Fruit fly (Drosophila melanogaster) whole organism, embryonic: ENCODE data around the gene ebd2.
A peak's percentile ranks its signal among the peaks of the same experiment; 100 is the strongest.

Experiments
- Atf6 ChIP-seq: fragments of 200-800 bp; sonication (Bioruptor generic); IDR thresholded peaks from 2 replicates; pipeline ENCODE4 v1.3.6; 2022; ENCODE audit warnings: missing biosample characterization, missing genetic modification characterization
- B-H2 ChIP-seq: fragments of 200-800 bp; sonication (Bioruptor generic); optimal IDR thresholded peaks from 2 replicates; lab custom pipeline; 2018; ENCODE audit warnings: missing biosample characterization, mild to moderate bottlenecking, missing genetic modification characterization
- BtbVII ChIP-seq: fragments of 200-800 bp; sonication (Bioruptor generic); optimal IDR thresholded peaks from 3 replicates; lab custom pipeline; 2017; ENCODE audit warnings: missing biosample characterization, mild to moderate bottlenecking, missing genetic modification characterization
- Bteb2 ChIP-seq: fragments of 200-800 bp; sonication (Bioruptor generic); optimal IDR thresholded peaks from 2 replicates; lab custom pipeline; 2016; ENCODE audit warnings: missing biosample characterization, missing genetic modification characterization
- CG10543 ChIP-seq: fragments of 200-800 bp; sonication (Bioruptor generic); optimal IDR thresholded peaks from 3 replicates; lab custom pipeline; 2017; ENCODE audit warnings: missing biosample characterization, mild to moderate bottlenecking, missing genetic modification characterization, moderate library complexity
- CG11085 ChIP-seq: fragments of 200-800 bp; sonication (Bioruptor generic); IDR thresholded peaks from 2 replicates; pipeline ENCODE4 v1.3.6; 2022; ENCODE audit warnings: missing biosample characterization, missing genetic modification characterization
- CG11504 ChIP-seq: fragments of 200-800 bp; sonication (Bioruptor generic); optimal IDR thresholded peaks from 3 replicates; lab custom pipeline; 2019; ENCODE audit warnings: missing biosample characterization, mild to moderate bottlenecking, missing genetic modification characterization, moderate library complexity
- CG13296 ChIP-seq: fragments of 200-800 bp; sonication (Bioruptor generic); optimal IDR thresholded peaks from 3 replicates; lab custom pipeline; 2018; ENCODE audit warnings: missing biosample characterization, mild to moderate bottlenecking, missing genetic modification characterization
- CG13624 ChIP-seq: fragments of 200-800 bp; sonication (Bioruptor generic); optimal IDR thresholded peaks from 2 replicates; lab custom pipeline; 2016; ENCODE audit warnings: missing biosample characterization, missing genetic modification characterization
- CG14050 ChIP-seq: fragments of 200-800 bp; sonication (Bioruptor generic); IDR thresholded peaks from 3 replicates; pipeline ENCODE4 v1.3.6; 2022; ENCODE audit warnings: missing biosample characterization, missing genetic modification characterization
- CG15514 ChIP-seq: fragments of 200-800 bp; sonication (Bioruptor generic); optimal IDR thresholded peaks from 3 replicates; lab custom pipeline; 2017; ENCODE audit warnings: missing biosample characterization, missing genetic modification characterization, mild to moderate bottlenecking, moderate library complexity, missing genetic modification reagents
- CG16815 ChIP-seq: fragments of 200-800 bp; sonication (Bioruptor generic); optimal IDR thresholded peaks from 3 replicates; lab custom pipeline; 2017; ENCODE audit warnings: missing biosample characterization, mild to moderate bottlenecking, missing genetic modification characterization
- CG17186 ChIP-seq: fragments of 200-800 bp; sonication (Bioruptor generic); optimal IDR thresholded peaks from 3 replicates; lab custom pipeline; 2017; ENCODE audit warnings: missing biosample characterization, missing genetic modification reagents, missing genetic modification characterization
- CG18476 ChIP-seq: fragments of 200-800 bp; sonication (Bioruptor generic); optimal IDR thresholded peaks from 2 replicates; lab custom pipeline; 2016; ENCODE audit warnings: missing biosample characterization, mild to moderate bottlenecking, missing genetic modification characterization
- CG2202 ChIP-seq: fragments of 200-800 bp; sonication (Bioruptor generic); optimal IDR thresholded peaks from 2 replicates; lab custom pipeline; 2018; ENCODE audit warnings: missing biosample characterization, mild to moderate bottlenecking, missing genetic modification characterization
- CG31224 ChIP-seq: fragments of 200-800 bp; sonication (Bioruptor generic); IDR thresholded peaks from 2 replicates; pipeline ENCODE4 v1.3.6; 2022; ENCODE audit warnings: missing biosample characterization, missing genetic modification characterization
- CG3847 ChIP-seq: fragments of 200-800 bp; sonication (Bioruptor generic); IDR thresholded peaks from 2 replicates; pipeline ENCODE4 v1.3.6; 2022; ENCODE audit warnings: missing biosample characterization, missing genetic modification characterization
- CG42726 ChIP-seq: fragments of 200-800 bp; sonication (Bioruptor generic); IDR thresholded peaks from 2 replicates; pipeline ENCODE4 v1.3.6; 2022; ENCODE audit warnings: missing biosample characterization, missing genetic modification characterization; ENCODE audit not compliant: partially characterized antibody
- CG5180 ChIP-seq: fragments of 200-800 bp; sonication (Bioruptor generic); optimal IDR thresholded peaks from 3 replicates; lab custom pipeline; 2017; ENCODE audit warnings: missing biosample characterization, missing genetic modification characterization, mild to moderate bottlenecking, moderate library complexity, missing genetic modification reagents
- CG6689 ChIP-seq: fragments of 200-800 bp; sonication (Bioruptor generic); IDR thresholded peaks from 2 replicates; pipeline ENCODE4 v1.3.6; 2022; ENCODE audit warnings: missing biosample characterization, missing genetic modification characterization
- CG7839 ChIP-seq: fragments of 200-800 bp; sonication (Bioruptor generic); optimal IDR thresholded peaks from 3 replicates; lab custom pipeline; 2018; ENCODE audit warnings: missing biosample characterization, mild to moderate bottlenecking, missing genetic modification characterization, moderate library complexity
- CG8359 ChIP-seq: fragments of 200-800 bp; sonication (Bioruptor generic); optimal IDR thresholded peaks from 2 replicates; lab custom pipeline; 2017; ENCODE audit warnings: missing biosample characterization, mild to moderate bottlenecking, missing genetic modification characterization, borderline replicate concordance
- Doc2 ChIP-seq: fragments of 200-800 bp; sonication (Bioruptor generic); IDR thresholded peaks from 2 replicates; pipeline ENCODE4 v1.3.6; 2022; ENCODE audit warnings: missing biosample characterization, missing genetic modification characterization
- HHEX ChIP-seq: fragments of 200-800 bp; sonication (Bioruptor generic); optimal IDR thresholded peaks from 3 replicates; lab custom pipeline; 2017; ENCODE audit warnings: missing biosample characterization, mild to moderate bottlenecking, missing genetic modification characterization, missing genetic modification reagents
- HLH4C ChIP-seq: fragments of 200-800 bp; sonication (Bioruptor generic); IDR thresholded peaks from 3 replicates; pipeline ENCODE4 v1.3.6; 2022; ENCODE audit warnings: missing biosample characterization, missing genetic modification characterization; ENCODE audit not compliant: partially characterized antibody
- HLH54F ChIP-seq: fragments of 200-800 bp; sonication (Bioruptor generic); optimal IDR thresholded peaks from 3 replicates; lab custom pipeline; 2016; ENCODE audit warnings: missing biosample characterization, missing genetic modification characterization
- Hr78 ChIP-seq, 2 experiments: fragments of 200-800 bp in 1 of 2; fragments of >200 bp in 1 of 2; sonication (Bioruptor generic) in 1 of 2; optimal IDR thresholded peaks; 2 replicates each; lab custom pipeline; 2017 to 2019; ENCODE audit warnings: missing biosample characterization in 2 of 2, missing genetic modification characterization in 2 of 2, mild to moderate bottlenecking in 1 of 2, moderate library complexity in 1 of 2
- Hsf ChIP-seq: fragments of 200-800 bp; sonication (Bioruptor generic); optimal IDR thresholded peaks from 3 replicates; lab custom pipeline; 2016; ENCODE audit warnings: missing biosample characterization, missing genetic modification characterization
- Jarid2 ChIP-seq: fragments of 200-800 bp; sonication (Bioruptor generic); optimal IDR thresholded peaks from 3 replicates; lab custom pipeline; 2017; ENCODE audit warnings: mild to moderate bottlenecking, missing biosample characterization, missing genetic modification reagents, missing genetic modification characterization
- Scr ChIP-seq: fragments of 200-800 bp; sonication (Bioruptor generic); IDR thresholded peaks from 2 replicates; pipeline ENCODE4 v1.3.6; 2022; ENCODE audit warnings: missing biosample characterization, missing genetic modification characterization; ENCODE audit not compliant: partially characterized antibody
- Side ChIP-seq: fragments of 200-800 bp; sonication (Bioruptor generic); optimal IDR thresholded peaks from 2 replicates; lab custom pipeline; 2016; ENCODE audit warnings: missing biosample characterization, missing genetic modification characterization
- Spps ChIP-seq: fragments of 200-800 bp; sonication (Bioruptor generic); optimal IDR thresholded peaks from 2 replicates; lab custom pipeline; 2018; ENCODE audit warnings: missing biosample characterization, mild to moderate bottlenecking, missing genetic modification characterization
- Trl ChIP-seq, 3 experiments: fragments of >200 bp in 2 of 3; fragments of 200-800 bp in 1 of 3; sonication (Bioruptor generic) in 1 of 3; optimal IDR thresholded peaks; 2 replicates in 1 of 3; 3 replicates in 2 of 3; lab custom pipeline; 2016 to 2017; ENCODE audit warnings: missing biosample characterization in 1 of 3, missing genetic modification characterization in 1 of 3
- bab2 ChIP-seq: fragments of 200-800 bp; sonication (Bioruptor generic); optimal IDR thresholded peaks from 2 replicates; lab custom pipeline; 2016; ENCODE audit warnings: missing biosample characterization, missing genetic modification characterization
- caup ChIP-seq: fragments of 200-800 bp; sonication (Bioruptor generic); optimal IDR thresholded peaks from 3 replicates; lab custom pipeline; 2017; ENCODE audit warnings: missing biosample characterization, mild to moderate bottlenecking, missing genetic modification characterization, moderate library complexity; ENCODE audit not compliant: severe bottlenecking
- cwo ChIP-seq: fragments of 200-800 bp; sonication (Bioruptor generic); optimal IDR thresholded peaks from 3 replicates; lab custom pipeline; 2017; ENCODE audit warnings: missing biosample characterization, missing genetic modification characterization, mild to moderate bottlenecking, moderate library complexity, missing genetic modification reagents
- dm ChIP-seq: fragments of 200-800 bp; sonication (Bioruptor generic); optimal IDR thresholded peaks from 3 replicates; lab custom pipeline; 2016; ENCODE audit warnings: missing biosample characterization, missing genetic modification characterization
- emc ChIP-seq: fragments of 200-800 bp; sonication (Bioruptor generic); optimal IDR thresholded peaks from 2 replicates; lab custom pipeline; 2016; ENCODE audit warnings: missing biosample characterization, missing genetic modification characterization
- inv ChIP-seq: fragments of 200-800 bp; sonication (Bioruptor generic); IDR thresholded peaks from 2 replicates; pipeline ENCODE4 v1.3.6; 2022; ENCODE audit warnings: missing biosample characterization, missing genetic modification characterization; ENCODE audit not compliant: partially characterized antibody
- lab ChIP-seq: fragments of 200-800 bp; sonication (Bioruptor generic); optimal IDR thresholded peaks from 3 replicates; lab custom pipeline; 2017; ENCODE audit warnings: missing biosample characterization, missing genetic modification characterization, mild to moderate bottlenecking, moderate library complexity, missing genetic modification reagents
- lola ChIP-seq, 3 experiments: fragments of >200 bp in 2 of 3; fragments of 200-800 bp in 1 of 3; sonication (Bioruptor generic) in 1 of 3; optimal IDR thresholded peaks; 2 replicates each; lab custom pipeline; 2017 to 2019; ENCODE audit warnings: missing biosample characterization in 3 of 3, missing genetic modification characterization in 3 of 3, mild to moderate bottlenecking in 1 of 3, moderate library complexity in 1 of 3
- nau ChIP-seq: fragments of 200-800 bp; sonication (Bioruptor generic); optimal IDR thresholded peaks from 3 replicates; lab custom pipeline; 2017; ENCODE audit warnings: missing biosample characterization, mild to moderate bottlenecking, missing genetic modification characterization, missing genetic modification reagents
- pfk ChIP-seq: fragments of 200-800 bp; sonication (Bioruptor generic); optimal IDR thresholded peaks from 2 replicates; lab custom pipeline; 2018; ENCODE audit warnings: missing biosample characterization, mild to moderate bottlenecking, missing genetic modification characterization, moderate library complexity
- ro ChIP-seq: fragments of 200-800 bp; sonication (Bioruptor generic); IDR thresholded peaks from 2 replicates; pipeline ENCODE4 v1.3.6; 2022; ENCODE audit warnings: missing biosample characterization, missing genetic modification characterization
- sr ChIP-seq: fragments of 200-800 bp; sonication (Bioruptor generic); IDR thresholded peaks from 3 replicates; pipeline ENCODE4 v1.3.6; 2022; ENCODE audit warnings: missing biosample characterization, missing genetic modification characterization
- toy ChIP-seq: fragments of 200-800 bp; sonication (Bioruptor generic); IDR thresholded peaks from 2 replicates; pipeline ENCODE4 v1.3.6; 2022; ENCODE audit warnings: missing biosample characterization, missing genetic modification characterization

The ebd2 gene

dm6 chr3L:21348983-21349432, at the start of gene ebd2 (continued):
- TF ChIP-seq BtbVII (GFP tag; lab: Kevin White, UChicago) (peak; percentile 59), Trl (optimal IDR thresholded peaks at IDR 0.05; lab: Kevin White, UChicago) (peak in 1 of 2 experiments; percentile 2), Trl (GFP tag; optimal IDR thresholded peaks at IDR 0.05; lab: Kevin White, UChicago) (no peak), emc (peak; percentile 4), CG42726 (GFP tag; lab: Robert Waterston, UW) (no peak), CG2202 (tag; lab: Kevin White, UChicago) (no peak), nau (GFP tag; lab: Kevin White, UChicago) (no peak), Scr (0 out of 2 replicates have a peak, but pooled peaks have one; percentile 21), Doc2 (GFP tag; lab: Robert Waterston, UW) (no peak), lola (GFP tag; optimal IDR thresholded peaks at IDR 0.05; lab: Kevin White, UChicago) (no peak), CG17186 (GFP tag; lab: Kevin White, UChicago) (no peak), caup (GFP tag; lab: Kevin White, UChicago) (peak; percentile 40), lab (GFP tag; lab: Kevin White, UChicago) (peak; percentile 76), CG13624 (GFP tag; lab: Kevin White, UChicago) (peak; percentile 48), CG10543 (GFP tag; lab: Kevin White, UChicago) (peak; percentile 95), CG15514 (GFP tag; lab: Kevin White, UChicago) (peak; percentile 67), CG13296 (GFP tag; lab: Kevin White, UChicago) (peak; percentile 21), Spps (tag; lab: Kevin White, UChicago) (no peak), bab2 (GFP tag; lab: Kevin White, UChicago) (no peak), CG5180 (GFP tag; lab: Kevin White, UChicago) (peak; percentile 54), inv (GFP tag; lab: Robert Waterston, UW) (no peak), HLH4C (GFP tag; lab: Robert Waterston, UW) (no peak; the same call in 2 of the 3 replicates), dm (peak; percentile 11), CG8359 (GFP tag; lab: Kevin White, UChicago) (no peak), CG11085 (GFP tag; lab: Robert Waterston, UW) (0 out of 2 replicates have a peak, but pooled peaks have one; percentile 10), CG3847 (no peak), Bteb2 (no peak), B-H2 (peak; percentile 13), CG14050 (GFP tag; lab: Robert Waterston, UW) (no peak), CG31224 (GFP tag; lab: Robert Waterston, UW) (no peak), HLH54F (GFP tag; lab: Kevin White, UChicago) (no peak), cwo (GFP tag; lab: Kevin White, UChicago) (peak; percentile 73), CG6689 (no peak), toy (GFP tag; lab: Robert Waterston, UW) (no peak), Jarid2 (GFP tag; lab: Kevin White, UChicago) (peak; percentile 49), CG16815 (GFP tag; lab: Kevin White, UChicago) (no peak), pfk (no peak), CG18476 (GFP tag; lab: Kevin White, UChicago) (no peak), Hsf (GFP tag; lab: Kevin White, UChicago) (no peak), Atf6 (GFP tag; lab: Robert Waterston, UW) (peak; percentile 63), CG11504 (tag; lab: Kevin White, UChicago) (peak; percentile 30), Hr78 (GFP tag; optimal IDR thresholded peaks at IDR 0.05; lab: Kevin White, UChicago) (peak in 1 of 2 experiments; percentile 48), HHEX (GFP tag; lab: Kevin White, UChicago) (no peak), ro (no peak), CG7839 (peak; percentile 25), Side (peak; percentile 7), sr (GFP tag; lab: Robert Waterston, UW) (0 out of 3 replicates have a peak, but pooled peaks have one; percentile 4)
- TF ChIP-seq, all 482 proteins: peak for 90
